Worm (Caenorhabditis elegans): ENCODE data around the gene mltn-3.

mltn-3 gene

DNA sequence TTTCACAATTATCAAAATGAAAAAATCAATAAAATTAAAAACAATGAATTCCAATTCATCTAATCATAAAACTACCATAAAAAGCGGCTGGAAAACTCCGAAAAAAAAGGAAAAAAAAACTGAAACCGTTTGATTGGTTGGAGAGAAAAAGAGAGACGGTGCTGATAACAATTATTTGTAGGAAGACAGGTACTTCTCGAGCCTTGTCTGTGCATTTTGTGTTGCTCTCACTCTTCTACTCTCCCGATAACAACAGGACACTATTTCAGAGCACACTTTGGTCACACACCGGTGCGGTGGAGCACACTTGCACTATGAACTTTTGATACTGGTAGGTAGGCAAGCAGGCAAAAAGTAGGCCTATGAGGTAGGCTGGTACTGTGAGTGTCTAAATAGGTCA is 40.4 kb downstream of the mltn-3 start:
- no peak for TF ChIP-seq ZK546.5 (tag; optimal IDR thresholded peaks at IDR 0.05)
- TF ChIP-seq lin-38 (GFP tag; IDR thresholded peaks at IDR 0.05) = peak; percentile 69
- peak in 1 of 2 experiments; percentile 21 for TF ChIP-seq daf-16 (GFP tag; optimal IDR thresholded peaks at IDR 0.05)
- TF ChIP-seq daf-16 (tag; optimal IDR thresholded peaks at IDR 0.05) = peak; percentile 89
- TF ChIP-seq ceh-82 (tag; optimal IDR thresholded peaks at IDR 0.05) = no peak
- no peak for TF ChIP-seq F44E2.7 (GFP tag; IDR thresholded peaks at IDR 0.05)
- no peak for TF ChIP-seq hmg-1.1 (GFP tag; IDR thresholded peaks at IDR 0.05)
- TF ChIP-seq unc-130 (GFP tag; optimal IDR thresholded peaks at IDR 0.05) = no peak
- peak; percentile 86 for TF ChIP-seq php-3 (GFP tag; IDR thresholded peaks at IDR 0.05)
- peak in 1 of 2 experiments; percentile 54 for TF ChIP-seq hif-1 (tag; optimal IDR thresholded peaks at IDR 0.05)
- peak; percentile 76 for TF ChIP-seq dve-1 (tag; optimal IDR thresholded peaks at IDR 0.05; ENCODE audit: insufficient read depth)
- TF ChIP-seq lim-7 (GFP tag; IDR thresholded peaks at IDR 0.05) = no peak
- TF ChIP-seq snpc-4 (tag; optimal IDR thresholded peaks at IDR 0.05) = no peak
- peak; percentile 37 for TF ChIP-seq mes-2 (tag; optimal IDR thresholded peaks at IDR 0.05; ENCODE audit: poor library complexity, severe bottlenecking)
- no peak for TF ChIP-seq lin-39 (tag; optimal IDR thresholded peaks at IDR 0.05)
- no peak for TF ChIP-seq fkh-10 (GFP tag; optimal IDR thresholded peaks at IDR 0.05)
- TF ChIP-seq lin-13 (GFP tag; optimal IDR thresholded peaks at IDR 0.05) = no peak
- no peak for TF ChIP-seq jun-1 (tag; optimal IDR thresholded peaks at IDR 0.05)
- peak; percentile 99 for TF ChIP-seq nhr-77 (tag; optimal IDR thresholded peaks at IDR 0.05)
- TF ChIP-seq aly-2 (tag; optimal IDR thresholded peaks at IDR 0.05) = no peak
- peak; percentile 64 for TF ChIP-seq aha-1 (tag)
- no peak for TF ChIP-seq nhr-237 (tag; optimal IDR thresholded peaks at IDR 0.05)
- TF ChIP-seq D1046.2 (GFP tag; IDR thresholded peaks at IDR 0.05) = no peak
- TF ChIP-seq mdl-1 (tag; optimal IDR thresholded peaks at IDR 0.05) = no peak
- TF ChIP-seq tra-1 (GFP tag; IDR thresholded peaks at IDR 0.05) = peak; percentile 61; the same call in 1 of the 2 replicates
- no peak for TF ChIP-seq ztf-11 (tag; optimal IDR thresholded peaks at IDR 0.05)
- TF ChIP-seq ztf-7 (tag; optimal IDR thresholded peaks at IDR 0.05) = no peak
- TF ChIP-seq Y105C5A.15 (GFP tag; IDR thresholded peaks at IDR 0.05) = no peak
- no peak for TF ChIP-seq ceh-62 (tag; optimal IDR thresholded peaks at IDR 0.05)
- no peak for TF ChIP-seq F37D6.2 (tag; optimal IDR thresholded peaks at IDR 0.05)
- peak in 1 of 2 experiments; percentile 48 for TF ChIP-seq lsy-2 (tag; optimal IDR thresholded peaks at IDR 0.05)
- TF ChIP-seq mxl-2 (GFP tag; conservative IDR thresholded peaks at IDR 0.05) = no peak
- no peak for TF ChIP-seq nhr-111 (GFP tag; optimal IDR thresholded peaks at IDR 0.05)
- TF ChIP-seq nhr-25 (tag; optimal IDR thresholded peaks at IDR 0.05; ENCODE audit: borderline replicate concordance, insufficient read depth) = no peak
- TF ChIP-seq ama-1 (optimal IDR thresholded peaks at IDR 0.05) = no peak
- TF ChIP-seq dmd-8 (GFP tag; IDR thresholded peaks at IDR 0.05) = no peak
- no peak for TF ChIP-seq madf-5 (GFP tag; IDR thresholded peaks at IDR 0.05)
- TF ChIP-seq spr-3 (GFP tag; optimal IDR thresholded peaks at IDR 0.05) = no peak
- peak; percentile 51; the same call in 1 of the 2 replicates for TF ChIP-seq nhr-42 (GFP tag; IDR thresholded peaks at IDR 0.05)
- TF ChIP-seq hlh-11 (tag; optimal IDR thresholded peaks at IDR 0.05) = peak; percentile 84
- no peak for TF ChIP-seq madf-9 (GFP tag; conservative IDR thresholded peaks at IDR 0.05)
- TF ChIP-seq dpl-1 (GFP tag; optimal IDR thresholded peaks at IDR 0.05) = no peak
- TF ChIP-seq gei-8 (GFP tag; optimal IDR thresholded peaks at IDR 0.05) = no peak
- peak; percentile 93 for TF ChIP-seq pqm-1 (tag; optimal IDR thresholded peaks at IDR 0.05)
- TF ChIP-seq nhr-6 (tag; optimal IDR thresholded peaks at IDR 0.05) = no peak
- TF ChIP-seq snpc-1.2 (GFP tag; IDR thresholded peaks at IDR 0.05) = no peak
- no peak for TF ChIP-seq unc-39 (tag; optimal IDR thresholded peaks at IDR 0.05)
- TF ChIP-seq nhr-11 (tag; optimal IDR thresholded peaks at IDR 0.05) = no peak
- TF ChIP-seq skn-1 (tag; optimal IDR thresholded peaks at IDR 0.05) = no peak
- no peak for TF ChIP-seq T26A8.4 (GFP tag; IDR thresholded peaks at IDR 0.05)
- TF ChIP-seq dmd-6 (GFP tag; IDR thresholded peaks at IDR 0.05) = peak; percentile 91
- peak; percentile 90 for TF ChIP-seq nhr-102 (tag; optimal IDR thresholded peaks at IDR 0.05)
- no peak for TF ChIP-seq Y75B8A.6 (GFP tag; IDR thresholded peaks at IDR 0.05)

All from whole organism, L4 larva.